Worm (Caenorhabditis elegans): ENCODE data around the gene srh-41.

Gene srh-41

DNA sequence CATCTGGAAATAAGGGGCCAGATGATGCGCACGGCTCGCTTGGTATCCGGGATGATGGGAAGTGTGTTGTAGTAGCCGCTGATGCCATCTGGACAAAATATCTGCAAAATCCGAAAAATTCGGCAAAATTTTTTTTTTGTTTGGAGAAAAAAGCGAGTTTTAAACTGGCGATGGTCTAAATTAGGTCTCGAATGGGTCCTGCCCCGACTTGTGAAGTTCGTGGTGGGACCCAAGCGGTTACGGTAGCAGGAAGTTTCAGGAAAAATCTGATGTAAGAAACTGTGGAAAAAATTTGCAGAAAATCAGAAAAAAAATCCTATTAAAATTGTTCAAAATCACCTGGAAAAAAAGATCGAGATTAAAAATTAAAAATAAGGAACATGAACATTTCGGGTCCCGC lies 43.7 kb downstream of the srh-41 start, which contains the start of gene jmjd-2:
Gene jmjd-2, minus strand, starts transcription at position 101 of the 400 bp plus-strand sequence.
- TF ChIP-seq klf-2 (GFP tag; conservative IDR thresholded peaks at IDR 0.05), result no peak
- no peak for TF ChIP-seq T22C8.4 (GFP tag; IDR thresholded peaks at IDR 0.05)
- no peak for TF ChIP-seq ztf-29 (GFP tag; IDR thresholded peaks at IDR 0.05)
- no peak for TF ChIP-seq flt-1 (GFP tag; IDR thresholded peaks at IDR 0.05)
- TF ChIP-seq tab-1 (GFP tag; IDR thresholded peaks at IDR 0.05), result no peak
- TF ChIP-seq med-1 (GFP tag; optimal IDR thresholded peaks at IDR 0.05; ENCODE audit: insufficient read depth), result no peak
- no peak for TF ChIP-seq ref-1 (GFP tag; conservative IDR thresholded peaks at IDR 0.05)
- no peak for TF ChIP-seq cog-1 (tag; optimal IDR thresholded peaks at IDR 0.05)
- TF ChIP-seq ztf-23 (GFP tag; IDR thresholded peaks at IDR 0.05), result no peak

DNA sequence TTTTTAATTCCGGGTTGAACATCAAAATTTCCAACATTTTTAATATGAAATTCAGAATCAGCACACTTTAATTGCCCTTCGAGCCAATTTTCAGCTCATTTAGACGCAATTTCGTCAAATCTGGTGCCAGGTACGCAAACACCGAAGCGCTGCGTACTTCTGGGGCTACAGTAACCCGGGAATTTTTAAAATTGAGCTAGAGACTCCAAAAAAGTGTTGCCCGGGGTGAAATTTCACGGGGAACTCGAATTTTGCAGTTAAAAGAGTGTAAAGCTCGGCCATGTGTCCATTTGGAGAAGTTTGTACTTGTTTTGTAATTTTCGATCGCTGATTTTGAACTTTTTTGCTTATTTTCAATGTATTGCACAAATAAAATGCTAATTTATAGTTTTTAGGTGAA lies 44.9 kb downstream of the srh-41 start:
- TF ChIP-seq klf-2 (GFP tag; conservative IDR thresholded peaks at IDR 0.05), result no peak
- TF ChIP-seq med-1 (GFP tag; optimal IDR thresholded peaks at IDR 0.05; ENCODE audit: insufficient read depth), result no peak
- no peak for TF ChIP-seq tab-1 (GFP tag; IDR thresholded peaks at IDR 0.05)
- no peak for TF ChIP-seq flt-1 (GFP tag; IDR thresholded peaks at IDR 0.05)
- TF ChIP-seq ref-1 (GFP tag; conservative IDR thresholded peaks at IDR 0.05), result no peak
- no peak for TF ChIP-seq T22C8.4 (GFP tag; IDR thresholded peaks at IDR 0.05)
- no peak for TF ChIP-seq cog-1 (tag; optimal IDR thresholded peaks at IDR 0.05)
- TF ChIP-seq ztf-23 (GFP tag; IDR thresholded peaks at IDR 0.05), result no peak
- TF ChIP-seq ztf-29 (GFP tag; IDR thresholded peaks at IDR 0.05), result no peak

DNA sequence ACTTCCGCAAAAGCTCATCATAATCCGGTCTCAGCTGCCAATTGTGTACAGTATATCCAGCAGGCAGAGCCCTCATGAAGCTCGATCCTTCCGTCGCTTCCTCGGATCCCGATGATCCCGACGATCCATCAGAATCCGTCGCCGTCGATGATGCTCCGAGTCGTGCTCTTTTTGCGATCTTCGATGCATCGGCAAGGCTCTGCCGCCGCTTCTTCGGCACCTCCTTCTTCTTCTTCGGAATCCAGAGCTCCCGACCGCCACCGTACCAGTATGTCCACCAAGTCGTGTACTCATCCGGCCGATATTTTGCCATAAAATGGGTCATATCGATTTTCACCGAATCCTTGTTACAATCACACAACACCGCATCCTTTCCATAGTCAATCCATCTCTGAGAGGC lies 47.3 kb downstream of the srh-41 start:
- TF ChIP-seq ref-1 (GFP tag; conservative IDR thresholded peaks at IDR 0.05), result no peak
- TF ChIP-seq tab-1 (GFP tag; IDR thresholded peaks at IDR 0.05), result no peak
- no peak for TF ChIP-seq ztf-23 (GFP tag; IDR thresholded peaks at IDR 0.05)
- no peak for TF ChIP-seq ztf-29 (GFP tag; IDR thresholded peaks at IDR 0.05)
- no peak for TF ChIP-seq med-1 (GFP tag; optimal IDR thresholded peaks at IDR 0.05; ENCODE audit: insufficient read depth)
- TF ChIP-seq flt-1 (GFP tag; IDR thresholded peaks at IDR 0.05), result no peak
- no peak for TF ChIP-seq T22C8.4 (GFP tag; IDR thresholded peaks at IDR 0.05)
- TF ChIP-seq cog-1 (tag; optimal IDR thresholded peaks at IDR 0.05), result no peak
- no peak for TF ChIP-seq klf-2 (GFP tag; conservative IDR thresholded peaks at IDR 0.05)

DNA sequence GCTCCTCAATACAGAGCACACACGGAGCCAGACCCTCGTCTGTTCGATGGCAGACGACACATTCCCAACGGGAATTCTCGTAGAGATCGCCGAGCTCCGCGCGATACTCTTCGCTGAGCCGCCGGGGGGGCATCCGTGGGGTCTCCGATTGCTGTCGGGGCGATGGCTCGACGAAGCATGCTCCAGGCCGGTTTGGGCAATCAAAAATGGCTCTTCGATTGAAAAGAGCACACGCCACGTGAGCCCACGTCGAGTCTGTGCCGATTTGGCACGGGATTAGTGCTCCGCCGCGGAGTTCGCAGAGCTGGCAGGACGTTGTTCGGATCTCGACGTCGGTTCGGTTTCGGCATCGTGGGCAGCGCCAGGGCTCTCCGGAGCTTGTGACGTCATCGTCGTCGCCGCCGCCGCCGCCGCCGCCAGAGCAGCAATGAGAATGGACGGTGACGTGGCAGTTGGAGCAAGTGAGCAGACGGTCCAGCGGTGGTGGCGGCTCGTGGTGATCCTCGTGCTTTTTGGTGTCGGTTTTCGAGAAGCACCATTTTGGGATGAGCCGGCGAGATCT lies 49.9 kb downstream of the srh-41 start:
- no peak for TF ChIP-seq ztf-23 (GFP tag; IDR thresholded peaks at IDR 0.05)
- TF ChIP-seq flt-1 (GFP tag; IDR thresholded peaks at IDR 0.05), result 0 out of 2 replicates have a peak, but pooled peaks have one; percentile 40

DNA sequence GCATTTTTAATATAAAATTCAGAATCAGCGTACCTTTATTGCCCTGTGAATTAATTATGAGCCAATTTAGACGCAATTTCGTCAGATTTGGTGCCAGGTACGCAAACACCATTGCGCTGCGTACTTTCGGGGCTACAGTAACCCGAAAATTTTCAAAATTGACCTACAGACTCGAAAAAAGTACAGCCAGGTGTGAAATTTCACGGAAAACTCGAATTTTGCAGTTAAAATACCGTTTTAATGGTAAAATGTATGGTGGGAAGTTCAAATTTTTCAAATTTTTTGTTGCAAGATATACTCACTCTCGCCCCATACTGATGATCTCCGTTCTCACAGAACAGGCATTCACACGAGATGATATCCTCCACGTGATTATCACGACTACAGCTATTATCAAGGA lies 50.6 kb downstream of the srh-41 start:
- TF ChIP-seq ztf-23 (GFP tag; IDR thresholded peaks at IDR 0.05) (no peak), flt-1 (GFP tag; IDR thresholded peaks at IDR 0.05) (no peak), tab-1 (GFP tag; IDR thresholded peaks at IDR 0.05) (no peak), med-1 (GFP tag; optimal IDR thresholded peaks at IDR 0.05; ENCODE audit: insufficient read depth) (no peak), klf-2 (GFP tag; conservative IDR thresholded peaks at IDR 0.05) (no peak), ztf-29 (GFP tag; IDR thresholded peaks at IDR 0.05) (no peak), ref-1 (GFP tag; conservative IDR thresholded peaks at IDR 0.05) (no peak), cog-1 (tag; optimal IDR thresholded peaks at IDR 0.05) (no peak), T22C8.4 (GFP tag; IDR thresholded peaks at IDR 0.05) (no peak)
